Worm (Caenorhabditis elegans) whole organism, young adult: Measurements from ENCODE around the gene vps-29.

Experiments used
- ama-1 ChIP-seq, 3 experiments: fragments of 150-350 bp in 1 of 3; sonication (generic microtip) in 2 of 3; optimal IDR thresholded peaks; 2 replicates each; lab custom pipeline; 2014 to 2018; ENCODE audit warnings: missing biosample characterization in 2 of 3, missing genetic modification characterization in 2 of 3, missing genetic modification reagents in 2 of 3
- aptf-2 ChIP-seq: fragments of 200-800 bp; sonication (Bioruptor generic); conservative IDR thresholded peaks from 2 replicates; pipeline ENCODE4 v1.3.6; 2022; ENCODE audit warnings: missing genetic modification reagents, missing genetic modification characterization, missing compliant biosample characterization
- athp-1 ChIP-seq: sonication (generic microtip); optimal IDR thresholded peaks from 2 replicates; lab custom pipeline; 2017; ENCODE audit warnings: mild to moderate bottlenecking, missing genetic modification characterization, missing compliant biosample characterization
- ceh-40 ChIP-seq: fragments of 200-800 bp; sonication (Bioruptor generic); IDR thresholded peaks from 2 replicates; pipeline ENCODE4 v1.3.6; 2022; ENCODE audit warnings: missing genetic modification characterization, missing compliant biosample characterization
- die-1 ChIP-seq: sonication (generic microtip); optimal IDR thresholded peaks from 2 replicates; lab custom pipeline; 2016; ENCODE audit warnings: missing genotype, mild to moderate bottlenecking, missing genetic modification characterization, missing compliant biosample characterization
- dpl-1 ChIP-seq: fragments of 150-350 bp; optimal IDR thresholded peaks from 2 replicates; lab custom pipeline; 2014; ENCODE audit warnings: missing biosample characterization, missing genetic modification reagents, missing genetic modification characterization
- ets-4 ChIP-seq: fragments of 200-800 bp; sonication (Bioruptor generic); optimal IDR thresholded peaks from 2 replicates; lab custom pipeline; 2018; ENCODE audit warnings: mild to moderate bottlenecking, missing genetic modification characterization, missing compliant biosample characterization
- lin-54 ChIP-seq: fragments of 200-800 bp; sonication (Bioruptor generic); optimal IDR thresholded peaks from 2 replicates; lab custom pipeline; 2018; ENCODE audit warnings: mild to moderate bottlenecking, missing genetic modification characterization, missing compliant biosample characterization
- mxl-1 ChIP-seq: sonication (generic microtip); optimal IDR thresholded peaks from 2 replicates; lab custom pipeline; 2016; ENCODE audit warnings: missing genetic modification characterization, missing compliant biosample characterization
- nfyb-1 ChIP-seq: fragments of 200-800 bp; sonication (Bioruptor generic); IDR thresholded peaks from 2 replicates; pipeline ENCODE4 v1.3.6; 2022; ENCODE audit warnings: missing genetic modification reagents, missing genetic modification characterization, missing compliant biosample characterization
- pha-4 ChIP-seq: fragments of 150-350 bp; sonication (generic microtip); optimal IDR thresholded peaks from 2 replicates; lab custom pipeline; 2014; ENCODE audit warnings: missing biosample characterization, missing genetic modification reagents, missing genetic modification characterization
- rec-8 ChIP-seq, 2 experiments: sonication (generic microtip); optimal IDR thresholded peaks; 2 replicates each; lab custom pipeline; 2016; ENCODE audit warnings: mild to moderate bottlenecking in 2 of 2, missing genetic modification characterization in 2 of 2, missing genetic modification reagents in 2 of 2, missing genotype in 2 of 2, missing biosample characterization in 1 of 2, missing compliant biosample characterization in 1 of 2, moderate library complexity in 1 of 2
- snpc-4 ChIP-seq, 5 experiments: fragments of 150-350 bp in 1 of 5; sonication (generic microtip) in 4 of 5; optimal IDR thresholded peaks; 2 replicates each; lab custom pipeline; 2014 to 2018; ENCODE audit warnings: missing genetic modification characterization in 5 of 5, missing biosample characterization in 3 of 5, antibody characterized with exemption in 2 of 5, mild to moderate bottlenecking in 2 of 5, missing compliant biosample characterization in 2 of 5, missing genotype in 2 of 5, moderate library complexity in 2 of 5, missing genetic modification reagents in 1 of 5
- unc-62 ChIP-seq: fragments of 150-350 bp; optimal IDR thresholded peaks from 2 replicates; lab custom pipeline; 2014; ENCODE audit warnings: missing biosample characterization, missing genetic modification reagents, missing genetic modification characterization

DNA sequence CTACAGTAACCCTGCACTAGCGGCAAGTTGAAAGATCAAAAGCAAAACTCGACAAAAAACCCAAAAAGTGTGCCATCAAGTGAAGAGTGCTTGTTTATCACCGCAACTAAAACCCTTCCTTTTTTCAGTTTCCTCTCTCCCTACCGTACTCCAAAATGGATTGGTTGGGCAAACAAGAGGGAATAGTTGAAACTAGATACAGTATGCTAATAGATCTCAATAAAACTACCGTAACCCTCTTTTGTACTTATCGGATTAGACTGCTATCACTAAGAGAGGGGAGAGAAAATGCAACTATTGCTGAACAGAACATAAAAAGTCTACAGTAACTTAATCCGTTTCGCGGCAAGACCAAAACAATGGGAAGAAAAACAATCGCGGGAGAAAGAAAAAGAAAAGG, 17.5 kb downstream of the vps-29 start:
- TF ChIP-seq unc-62 (GFP tag; lab: Kevin White, UChicago) (no peak), athp-1 (tag; lab: Kevin White, UChicago) (no peak), ama-1 (optimal IDR thresholded peaks at IDR 0.05; lab: Kevin White, UChicago) (no peak), ama-1 (GFP tag; optimal IDR thresholded peaks at IDR 0.05; lab: Kevin White, UChicago) (no peak), ceh-40 (no peak), pha-4 (no peak), nfyb-1 (GFP tag; lab: Robert Waterston, UW) (no peak), aptf-2 (GFP tag; lab: Robert Waterston, UW) (no peak), mxl-1 (tag; lab: Kevin White, UChicago) (no peak), ets-4 (no peak), rec-8 (tag; optimal IDR thresholded peaks at IDR 0.05; lab: Kevin White, UChicago) (no peak), snpc-4 (GFP tag; optimal IDR thresholded peaks at IDR 0.05; lab: Kevin White, UChicago) (no peak), snpc-4 (tag; optimal IDR thresholded peaks at IDR 0.05; lab: Kevin White, UChicago) (no peak), dpl-1 (GFP tag; lab: Kevin White, UChicago) (no peak), die-1 (tag; lab: Kevin White, UChicago) (no peak), lin-54 (GFP tag; lab: Kevin White, UChicago) (no peak)
